Worm (Caenorhabditis elegans): ENCODE data around the gene Y38A10A.2.

DNA sequence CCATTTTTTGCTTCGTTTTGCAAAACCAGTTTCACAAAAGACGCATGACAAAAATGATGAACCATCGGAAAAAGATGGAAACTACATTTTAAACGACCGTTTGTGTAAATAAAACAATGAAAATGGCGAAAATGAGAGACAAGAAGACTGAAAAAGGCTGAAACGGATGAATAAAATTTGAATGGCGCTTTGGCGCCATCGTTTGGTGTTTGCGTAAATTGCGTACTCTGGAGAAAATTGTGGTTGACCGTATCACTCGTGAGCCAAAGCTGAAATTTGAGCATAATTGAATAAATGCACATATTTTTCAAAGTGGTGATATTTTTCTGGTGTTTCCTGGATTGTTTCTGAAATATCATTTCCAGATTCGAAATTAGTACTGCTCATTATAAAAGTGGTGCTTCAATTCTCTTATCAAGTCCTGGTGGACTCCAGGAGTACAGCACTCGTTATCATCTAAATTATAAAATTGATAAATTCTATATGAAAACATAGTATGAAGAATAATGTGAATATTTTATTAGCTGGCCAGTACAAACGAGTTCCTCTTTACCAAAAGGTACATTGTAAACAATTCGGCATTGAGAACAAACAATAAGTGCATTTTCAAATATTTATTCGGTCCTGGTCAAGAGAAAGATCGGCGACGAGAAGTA is 38.1 kb upstream of the Y38A10A.2 start:
- TF ChIP-seq atf-7 (tag; optimal IDR thresholded peaks at IDR 0.05) (no peak), hrde-1 (tag; optimal IDR thresholded peaks at IDR 0.05; ENCODE audit: borderline replicate concordance) (no peak), snpc-1.3 (tag; optimal IDR thresholded peaks at IDR 0.05; ENCODE audit: insufficient read depth) (no peak), pha-4 (tag; optimal IDR thresholded peaks at IDR 0.05) (no peak), aptf-3 (GFP tag; IDR thresholded peaks at IDR 0.05) (no peak)
